Fruit fly (Drosophila melanogaster) whole organism: Measurements from ENCODE around the gene Alh.

Experiments
- CG8478 ChIP-seq: fragments of >200 bp; optimal IDR thresholded peaks from 2 replicates; lab custom pipeline; 2018; ENCODE audit warnings: inconsistent platforms
- Dll ChIP-seq: fragments of >200 bp; optimal IDR thresholded peaks from 2 replicates; lab custom pipeline; 2017
- EcR ChIP-seq, 2 experiments: fragments of >200 bp; optimal IDR thresholded peaks; 2 replicates each; lab custom pipeline; 2017; ENCODE audit warnings: missing biosample characterization in 2 of 2, missing genetic modification characterization in 2 of 2, missing genetic modification reagents in 2 of 2
- pan ChIP-seq: fragments of >200 bp; optimal IDR thresholded peaks from 2 replicates; lab custom pipeline; 2017
- psq ChIP-seq: fragments of >200 bp; optimal IDR thresholded peaks from 2 replicates; lab custom pipeline; 2017
- usp ChIP-seq: fragments of >200 bp; optimal IDR thresholded peaks from 2 replicates; lab custom pipeline; 2017; ENCODE audit warnings: missing biosample characterization, missing genetic modification characterization, mixed read lengths

- TF ChIP-seq CG8478 (lab: Kevin White, UChicago), result no peak
- no peak for TF ChIP-seq Dll (lab: Kevin White, UChicago)
- TF ChIP-seq EcR (GFP tag; optimal IDR thresholded peaks at IDR 0.05; lab: Kevin White, UChicago), result no peak
- no peak for TF ChIP-seq pan
- TF ChIP-seq psq (lab: Kevin White, UChicago), result no peak
- no peak for TF ChIP-seq usp (GFP tag; lab: Kevin White, UChicago)
These were observed 30.4 kb downstream of the Alh start for dm6 chr3R:7093592-7093991.
